Worm (Caenorhabditis elegans) whole organism, L4 larva: ENCODE measurements around the gene C24A3.9.

Source experiments
- F44E2.7 ChIP-seq: fragments of 200-800 bp; sonication (Bioruptor generic); IDR thresholded peaks from 2 replicates; pipeline ENCODE4 v2.1.2; 2022; ENCODE audit warnings: missing genetic modification characterization, missing compliant biosample characterization
- F49E8.2 ChIP-seq: sonication (generic microtip); optimal IDR thresholded peaks from 2 replicates; lab custom pipeline; 2016; ENCODE audit warnings: missing compliant biosample characterization, mild to moderate bottlenecking, missing genetic modification characterization, borderline replicate concordance
- T20F7.1 ChIP-seq: fragments of 200-800 bp; sonication (Bioruptor generic); optimal IDR thresholded peaks from 2 replicates; lab custom pipeline; 2018; ENCODE audit warnings: mild to moderate bottlenecking, missing genetic modification characterization, missing compliant biosample characterization
- T26A8.4 ChIP-seq: fragments of 200-800 bp; sonication (Bioruptor generic); IDR thresholded peaks from 2 replicates; pipeline ENCODE4 v1.3.6; 2022; ENCODE audit warnings: missing genetic modification characterization, missing compliant biosample characterization
- Y48G9A.11 ChIP-seq: fragments of 200-800 bp; sonication (Bioruptor generic); IDR thresholded peaks from 2 replicates; pipeline ENCODE4 v1.3.6; 2022; ENCODE audit warnings: missing genetic modification reagents, missing genetic modification characterization, missing compliant biosample characterization
- Y75B8A.6 ChIP-seq: fragments of 200-800 bp; sonication (Bioruptor generic); IDR thresholded peaks from 2 replicates; pipeline ENCODE4 v1.3.6; 2022; ENCODE audit warnings: missing genetic modification reagents, missing genetic modification characterization, missing compliant biosample characterization
- ZK337.2 ChIP-seq: fragments of 200-800 bp; sonication (Bioruptor generic); IDR thresholded peaks from 2 replicates; pipeline ENCODE4 v1.3.6; 2022; ENCODE audit warnings: missing genetic modification reagents, missing genetic modification characterization, missing compliant biosample characterization
- ama-1 ChIP-seq: fragments of 150-350 bp; optimal IDR thresholded peaks from 2 replicates; lab custom pipeline; 2014; ENCODE audit warnings: inconsistent platforms, mixed read lengths
- arid-1 ChIP-seq: fragments of 200-800 bp; sonication (Bioruptor generic); conservative IDR thresholded peaks from 2 replicates; pipeline ENCODE4 v1.3.6; 2022; ENCODE audit warnings: missing genetic modification reagents, missing genetic modification characterization, missing compliant biosample characterization
- ceh-28 ChIP-seq: fragments of 150-350 bp; optimal IDR thresholded peaks from 2 replicates; lab custom pipeline; 2014; ENCODE audit warnings: missing biosample characterization, missing genetic modification reagents, missing genetic modification characterization
- ceh-44 ChIP-seq: fragments of 200-800 bp; sonication (Bioruptor generic); IDR thresholded peaks from 2 replicates; pipeline ENCODE4 v1.3.6; 2022; ENCODE audit warnings: missing genetic modification reagents, missing genetic modification characterization, missing compliant biosample characterization
- ctbp-1 ChIP-seq: fragments of 200-800 bp; sonication (Bioruptor generic); IDR thresholded peaks from 2 replicates; pipeline ENCODE4 v1.3.6; 2022; ENCODE audit warnings: missing genetic modification reagents, missing genetic modification characterization, missing compliant biosample characterization
- dpl-1 ChIP-seq: fragments of 150-350 bp; optimal IDR thresholded peaks from 2 replicates; lab custom pipeline; 2014; ENCODE audit warnings: missing biosample characterization, missing genetic modification reagents, missing genetic modification characterization
- egl-43 ChIP-seq: fragments of 200-800 bp; sonication (Bioruptor generic); IDR thresholded peaks from 2 replicates; pipeline ENCODE4 v1.3.6; 2022; ENCODE audit warnings: missing genetic modification reagents, missing genetic modification characterization, missing compliant biosample characterization
- fkh-10 ChIP-seq: fragments of 150-350 bp; optimal IDR thresholded peaks from 2 replicates; lab custom pipeline; 2014; ENCODE audit warnings: missing biosample characterization, missing genetic modification reagents, missing genetic modification characterization
- fos-1 ChIP-seq: fragments of 150-350 bp; optimal IDR thresholded peaks from 2 replicates; lab custom pipeline; 2014; ENCODE audit warnings: missing biosample characterization, missing genetic modification characterization
- gei-8 ChIP-seq: fragments of 200-800 bp; sonication (Bioruptor generic); optimal IDR thresholded peaks from 2 replicates; lab custom pipeline; 2018; ENCODE audit warnings: mild to moderate bottlenecking, missing genetic modification characterization, missing compliant biosample characterization
- hlh-11 ChIP-seq: fragments of 200-800 bp; sonication (Bioruptor generic); optimal IDR thresholded peaks from 2 replicates; lab custom pipeline; 2018; ENCODE audit warnings: mild to moderate bottlenecking, missing genetic modification characterization, missing compliant biosample characterization
- hlh-30 ChIP-seq: sonication (generic microtip); optimal IDR thresholded peaks from 2 replicates; lab custom pipeline; 2017; ENCODE audit warnings: antibody characterized with exemption, mild to moderate bottlenecking, missing genetic modification characterization, missing compliant biosample characterization; ENCODE audit not compliant: insufficient read depth
- hmg-1.1 ChIP-seq: fragments of 200-800 bp; sonication (Bioruptor generic); IDR thresholded peaks from 2 replicates; pipeline ENCODE4 v1.3.6; 2022; ENCODE audit warnings: missing genetic modification reagents, missing genetic modification characterization, missing compliant biosample characterization
- jun-1 ChIP-seq: fragments of 150-350 bp; optimal IDR thresholded peaks from 2 replicates; lab custom pipeline; 2014; ENCODE audit warnings: missing biosample characterization, missing genetic modification reagents, missing genetic modification characterization
- lim-7 ChIP-seq: fragments of 200-800 bp; sonication (Bioruptor generic); IDR thresholded peaks from 2 replicates; pipeline ENCODE4 v1.3.6; 2022; ENCODE audit warnings: missing genetic modification characterization, missing compliant biosample characterization
- lin-13 ChIP-seq: fragments of 150-350 bp; optimal IDR thresholded peaks from 2 replicates; lab custom pipeline; 2014; ENCODE audit warnings: missing biosample characterization, missing genetic modification reagents, missing genetic modification characterization
- lin-38 ChIP-seq: fragments of 200-800 bp; sonication (Bioruptor generic); IDR thresholded peaks from 2 replicates; pipeline ENCODE4 v1.3.6; 2022; ENCODE audit warnings: missing genetic modification reagents, missing genetic modification characterization, missing compliant biosample characterization
- lin-39 ChIP-seq: fragments of 150-350 bp; optimal IDR thresholded peaks from 2 replicates; lab custom pipeline; 2014; ENCODE audit warnings: missing biosample characterization, missing genetic modification reagents, missing genetic modification characterization
- lir-3 ChIP-seq: sonication (generic microtip); optimal IDR thresholded peaks from 2 replicates; lab custom pipeline; 2016; ENCODE audit warnings: mild to moderate bottlenecking, missing genetic modification characterization, missing compliant biosample characterization
- mxl-2 ChIP-seq: fragments of 200-800 bp; sonication (Bioruptor generic); conservative IDR thresholded peaks from 2 replicates; pipeline ENCODE4 v1.3.6; 2022; ENCODE audit warnings: missing genetic modification reagents, missing genetic modification characterization, missing compliant biosample characterization
- nhr-102 ChIP-seq: sonication (generic microtip); optimal IDR thresholded peaks from 2 replicates; lab custom pipeline; 2016; ENCODE audit warnings: mild to moderate bottlenecking, missing genetic modification characterization, moderate library complexity, missing compliant biosample characterization
- nhr-111 ChIP-seq: fragments of 200-800 bp; sonication (Bioruptor generic); optimal IDR thresholded peaks from 2 replicates; lab custom pipeline; 2018; ENCODE audit warnings: mild to moderate bottlenecking, missing genetic modification characterization, missing compliant biosample characterization
- nhr-237 ChIP-seq: sonication (generic microtip); optimal IDR thresholded peaks from 2 replicates; lab custom pipeline; 2017; ENCODE audit warnings: missing biosample characterization, missing genetic modification characterization
- nhr-25 ChIP-seq: sonication (generic microtip); optimal IDR thresholded peaks from 2 replicates; lab custom pipeline; 2017; ENCODE audit warnings: missing genetic modification characterization, mild to moderate bottlenecking, missing compliant biosample characterization, antibody characterized with exemption, moderate library complexity, borderline replicate concordance; ENCODE audit not compliant: insufficient read depth
- nhr-41 ChIP-seq: fragments of 200-800 bp; sonication (Bioruptor generic); IDR thresholded peaks from 2 replicates; pipeline ENCODE4 v1.3.6; 2022; ENCODE audit warnings: missing genetic modification reagents, missing genetic modification characterization, missing compliant biosample characterization
- nhr-42 ChIP-seq: fragments of 200-800 bp; sonication (Bioruptor generic); IDR thresholded peaks from 2 replicates; pipeline ENCODE4 v1.3.6; 2022; ENCODE audit warnings: missing genetic modification characterization, missing compliant biosample characterization
- nhr-6 ChIP-seq: fragments of 150-350 bp; optimal IDR thresholded peaks from 2 replicates; lab custom pipeline; 2014; ENCODE audit warnings: missing biosample characterization, missing genetic modification characterization
- nhr-76 ChIP-seq: fragments of 150-350 bp; optimal IDR thresholded peaks from 2 replicates; lab custom pipeline; 2014; ENCODE audit warnings: missing biosample characterization, missing genetic modification characterization
- nhr-77 ChIP-seq: fragments of 150-350 bp; optimal IDR thresholded peaks from 2 replicates; lab custom pipeline; 2014; ENCODE audit warnings: missing biosample characterization, missing genetic modification characterization
- php-3 ChIP-seq: fragments of 200-800 bp; sonication (Bioruptor generic); IDR thresholded peaks from 2 replicates; pipeline ENCODE4 v1.3.6; 2022; ENCODE audit warnings: missing genetic modification reagents, missing genetic modification characterization, missing compliant biosample characterization
- pqm-1 ChIP-seq: sonication (generic microtip); optimal IDR thresholded peaks from 2 replicates; lab custom pipeline; 2017; ENCODE audit warnings: missing biosample characterization, missing genetic modification characterization
- rbr-2 ChIP-seq: sonication (generic microtip); optimal IDR thresholded peaks from 2 replicates; lab custom pipeline; 2016; ENCODE audit warnings: missing genotype, missing genetic modification characterization, missing compliant biosample characterization
- set-16 ChIP-seq: fragments of 200-800 bp; sonication (Bioruptor generic); IDR thresholded peaks from 2 replicates; pipeline ENCODE4 v1.3.6; 2022; ENCODE audit warnings: missing genetic modification reagents, missing genetic modification characterization, missing compliant biosample characterization
- skn-1 ChIP-seq: fragments of 150-350 bp; optimal IDR thresholded peaks from 2 replicates; lab custom pipeline; 2014; ENCODE audit warnings: missing biosample characterization, missing genetic modification characterization
- snpc-4 ChIP-seq: fragments of 150-350 bp; optimal IDR thresholded peaks from 2 replicates; lab custom pipeline; 2014; ENCODE audit warnings: missing biosample characterization, missing genetic modification characterization
- tag-97 ChIP-seq: fragments of 200-800 bp; sonication (Bioruptor generic); IDR thresholded peaks from 2 replicates; pipeline ENCODE4 v1.3.6; 2022; ENCODE audit warnings: missing genetic modification characterization, missing compliant biosample characterization
- tra-1 ChIP-seq: fragments of 200-800 bp; sonication (Bioruptor generic); IDR thresholded peaks from 2 replicates; pipeline ENCODE4 v1.3.6; 2022; ENCODE audit warnings: missing genetic modification reagents, missing genetic modification characterization, missing compliant biosample characterization
- unc-130 ChIP-seq: sonication (generic microtip); optimal IDR thresholded peaks from 2 replicates; lab custom pipeline; 2016; ENCODE audit warnings: missing genetic modification reagents, missing genetic modification characterization, missing compliant biosample characterization
- unc-39 ChIP-seq: sonication (generic microtip); optimal IDR thresholded peaks from 2 replicates; lab custom pipeline; 2017; ENCODE audit warnings: missing biosample characterization, missing genetic modification characterization
- vab-7 ChIP-seq: fragments of 200-800 bp; sonication (Bioruptor generic); IDR thresholded peaks from 2 replicates; pipeline ENCODE4 v1.3.6; 2022; ENCODE audit warnings: missing genetic modification reagents, missing genetic modification characterization, missing compliant biosample characterization
- zfp-2 ChIP-seq: sonication (generic microtip); optimal IDR thresholded peaks from 2 replicates; lab custom pipeline; 2016; ENCODE audit warnings: mild to moderate bottlenecking, missing genetic modification characterization, missing compliant biosample characterization
- zip-2 ChIP-seq: fragments of 150-350 bp; optimal IDR thresholded peaks from 2 replicates; lab custom pipeline; 2014; ENCODE audit warnings: missing biosample characterization, missing genetic modification characterization
- ztf-11 ChIP-seq: fragments of 150-350 bp; optimal IDR thresholded peaks from 2 replicates; lab custom pipeline; 2014; ENCODE audit warnings: missing biosample characterization, missing genetic modification characterization

The C24A3.9 gene

ce11 chrX:8969111-8970048 lies 40.9 kb downstream of the C24A3.9 start (continued):
- TF ChIP-seq fkh-10 (no peak), nhr-111 (peak; percentile 70), tag-97 (GFP tag; lab: Robert Waterston, UW) (no peak), F44E2.7 (GFP tag; lab: Robert Waterston, UW) (0 out of 2 replicates have a peak, but pooled peaks have one; percentile 32), T26A8.4 (no peak), php-3 (GFP tag; lab: Robert Waterston, UW) (no peak), ceh-44 (no peak; the same call in 1 of the 2 replicates), dpl-1 (GFP tag; lab: Kevin White, UChicago) (peak; percentile 16), F49E8.2 (tag; lab: Kevin White, UChicago) (peak; percentile 8), ZK337.2 (GFP tag; lab: Robert Waterston, UW) (no peak), Y48G9A.11 (no peak), lin-38 (GFP tag; lab: Robert Waterston, UW) (peak; percentile 53), hlh-11 (tag; lab: Kevin White, UChicago) (no peak), lir-3 (tag; lab: Kevin White, UChicago) (peak; percentile 63), mxl-2 (GFP tag; lab: Robert Waterston, UW) (no peak), skn-1 (tag; lab: Kevin White, UChicago) (no peak), Y75B8A.6 (GFP tag; lab: Robert Waterston, UW) (no peak), ztf-11 (no peak), lim-7 (GFP tag; lab: Robert Waterston, UW) (no peak; the same call in none of the 2 replicates), rbr-2 (peak; percentile 24), snpc-4 (tag; lab: Kevin White, UChicago) (no peak), unc-130 (no peak), hlh-30 (tag; lab: Kevin White, UChicago) (peak; percentile 27), lin-39 (tag; lab: Kevin White, UChicago) (no peak), pqm-1 (tag; lab: Kevin White, UChicago) (no peak), hmg-1.1 (GFP tag; lab: Robert Waterston, UW) (peak; percentile 66), T20F7.1 (no peak), nhr-76 (no peak), nhr-6 (tag; lab: Kevin White, UChicago) (no peak), ctbp-1 (GFP tag; lab: Robert Waterston, UW) (peak; percentile 42), nhr-25 (tag; lab: Kevin White, UChicago) (peak; percentile 12), nhr-102 (peak; percentile 63), ceh-28 (tag; lab: Kevin White, UChicago) (no peak), nhr-41 (GFP tag; lab: Robert Waterston, UW) (0 out of 2 replicates have a peak, but pooled peaks have one; percentile 13), nhr-42 (no peak), zip-2 (tag; lab: Kevin White, UChicago) (peak; percentile 65), tra-1 (GFP tag; lab: Robert Waterston, UW) (no peak), set-16 (GFP tag; lab: Robert Waterston, UW) (no peak), nhr-77 (tag; lab: Kevin White, UChicago) (no peak), fos-1 (tag; lab: Kevin White, UChicago) (no peak), ama-1 (lab: Kevin White, UChicago) (no peak), vab-7 (GFP tag; lab: Robert Waterston, UW) (no peak; the same call in 1 of the 2 replicates), arid-1 (GFP tag; lab: Robert Waterston, UW) (0 out of 2 replicates have a peak, but pooled peaks have one; percentile 18), zfp-2 (tag; lab: Kevin White, UChicago) (no peak), nhr-237 (tag; lab: Kevin White, UChicago) (no peak), egl-43 (GFP tag; lab: Robert Waterston, UW) (no peak; the same call in 1 of the 2 replicates), gei-8 (GFP tag; lab: Kevin White, UChicago) (no peak), lin-13 (GFP tag; lab: Kevin White, UChicago) (peak; percentile 29), jun-1 (tag; lab: Kevin White, UChicago) (no peak), unc-39 (tag; lab: Kevin White, UChicago) (no peak)
